Fruit fly (Drosophila melanogaster) whole organism, adult: Measurements from ENCODE around the gene Syt1.

Experiments
- CG12768 ChIP-seq: fragments of 200-800 bp; sonication (Bioruptor generic); optimal IDR thresholded peaks from 2 replicates; lab custom pipeline; 2017; ENCODE audit warnings: missing biosample characterization, missing genetic modification characterization, mild to moderate bottlenecking, moderate library complexity, missing genetic modification reagents
- CG1620 ChIP-seq: fragments of 200-800 bp; sonication (Bioruptor generic); optimal IDR thresholded peaks from 2 replicates; lab custom pipeline; 2016; ENCODE audit warnings: missing biosample characterization, missing genetic modification characterization
- CG5204 ChIP-seq: fragments of 200-800 bp; sonication (Bioruptor generic); optimal IDR thresholded peaks from 2 replicates; lab custom pipeline; 2016; ENCODE audit warnings: missing biosample characterization, missing genetic modification characterization
- Hr96 ChIP-seq: fragments of 200-800 bp; sonication (Bioruptor generic); optimal IDR thresholded peaks from 2 replicates; lab custom pipeline; 2016; ENCODE audit warnings: missing biosample characterization, missing genetic modification characterization
- Mnt ChIP-seq: fragments of 200-800 bp; sonication (Bioruptor generic); optimal IDR thresholded peaks from 2 replicates; lab custom pipeline; 2016; ENCODE audit warnings: missing biosample characterization, mild to moderate bottlenecking, missing genetic modification characterization
- cnc ChIP-seq, 2 experiments: fragments of >200 bp; optimal IDR thresholded peaks; 2 replicates each; lab custom pipeline; 2017

- TF ChIP-seq CG5204 (GFP tag; lab: Kevin White, UChicago) (no peak), CG12768 (GFP tag; lab: Kevin White, UChicago) (no peak), Hr96 (GFP tag; lab: Kevin White, UChicago) (peak; percentile 9), cnc (optimal IDR thresholded peaks at IDR 0.05; lab: Kevin White, UChicago) (no peak), CG1620 (peak; percentile 38), Mnt (GFP tag; lab: Kevin White, UChicago) (no peak)
Measured at dm6 chr2L:2734215-2734614, 65.6 kb downstream of the Syt1 start.
